Worm (Caenorhabditis elegans): ENCODE measurements around the gene Y111B2A.1.

The Y111B2A.1 gene

ce11 chrIII:12491984-12492383 is 3.5 kb downstream of the Y111B2A.1 start, which contains the start of gene Y49E10.25:
Y49E10.25 (minus strand) TSS chrIII:12492084.
- no peak for TF ChIP-seq nhr-21 (tag; optimal IDR thresholded peaks at IDR 0.05)
- no peak for TF ChIP-seq F13H6.1 (tag; optimal IDR thresholded peaks at IDR 0.05)
- TF ChIP-seq gmeb-1 (tag; optimal IDR thresholded peaks at IDR 0.05): no peak
- TF ChIP-seq nhr-77 (tag; optimal IDR thresholded peaks at IDR 0.05): no peak
- no peak for TF ChIP-seq elt-3 (tag; optimal IDR thresholded peaks at IDR 0.05)
- no peak for TF ChIP-seq nhr-11 (tag; optimal IDR thresholded peaks at IDR 0.05)
- TF ChIP-seq nhr-10 (tag; optimal IDR thresholded peaks at IDR 0.05): no peak
- no peak for TF ChIP-seq nhr-237 (tag; optimal IDR thresholded peaks at IDR 0.05)
- TF ChIP-seq blmp-1 (tag; optimal IDR thresholded peaks at IDR 0.05; ENCODE audit: insufficient read depth): no peak
- TF ChIP-seq nhr-129 (tag; optimal IDR thresholded peaks at IDR 0.05): no peak

- TF ChIP-seq mab-5 (tag; optimal IDR thresholded peaks at IDR 0.05): no peak
- no peak for TF ChIP-seq peb-1 (tag; optimal IDR thresholded peaks at IDR 0.05)
- no peak for TF ChIP-seq nhr-12 (tag; optimal IDR thresholded peaks at IDR 0.05)
- no peak for TF ChIP-seq fos-1 (tag; optimal IDR thresholded peaks at IDR 0.05)
- no peak for TF ChIP-seq egl-27 (tag; optimal IDR thresholded peaks at IDR 0.05)
- TF ChIP-seq blmp-1 (tag; optimal IDR thresholded peaks at IDR 0.05; ENCODE audit: insufficient read depth): no peak
Measured at ce11 chrIII:12484432-12484831, 11.0 kb downstream of the Y111B2A.1 start, which contains the start of gene arrd-16. arrd-16 (plus strand) TSS chrIII:12484732.

ce11 chrIII:12472497-12472896 is 22.9 kb downstream of the Y111B2A.1 start, which contains the start of gene cccp-1:
cccp-1 (plus strand) TSS chrIII:12472873.
- peak; percentile 67 for TF ChIP-seq C34F6.9 (tag; optimal IDR thresholded peaks at IDR 0.05)
- TF ChIP-seq ceh-16 (tag; optimal IDR thresholded peaks at IDR 0.05): no peak
- TF ChIP-seq nhr-11 (tag; optimal IDR thresholded peaks at IDR 0.05): no peak
- no peak for TF ChIP-seq lin-13 (GFP tag; optimal IDR thresholded peaks at IDR 0.05)
- TF ChIP-seq sma-9 (GFP tag; optimal IDR thresholded peaks at IDR 0.05): no peak
- no peak for TF ChIP-seq sma-9 (tag; optimal IDR thresholded peaks at IDR 0.05)
- TF ChIP-seq ceh-82 (tag; optimal IDR thresholded peaks at IDR 0.05): no peak
- TF ChIP-seq skn-1 (tag; optimal IDR thresholded peaks at IDR 0.05): no peak
- TF ChIP-seq blmp-1 (tag; optimal IDR thresholded peaks at IDR 0.05; ENCODE audit: insufficient read depth): no peak
- TF ChIP-seq crh-2 (tag; optimal IDR thresholded peaks at IDR 0.05): peak; percentile 48
- no peak for TF ChIP-seq alr-1 (tag; optimal IDR thresholded peaks at IDR 0.05)
- peak; percentile 12 for TF ChIP-seq lin-11 (tag; optimal IDR thresholded peaks at IDR 0.05)
- TF ChIP-seq peb-1 (tag; optimal IDR thresholded peaks at IDR 0.05): no peak
- TF ChIP-seq nhr-23 (tag; optimal IDR thresholded peaks at IDR 0.05): no peak
- TF ChIP-seq unc-62 (GFP tag; optimal IDR thresholded peaks at IDR 0.05): no peak
- TF ChIP-seq ztf-11 (tag; optimal IDR thresholded peaks at IDR 0.05): no peak
- TF ChIP-seq nhr-6 (tag; optimal IDR thresholded peaks at IDR 0.05): no peak
- TF ChIP-seq egl-27 (tag; optimal IDR thresholded peaks at IDR 0.05): no peak
- no peak for TF ChIP-seq nhr-21 (tag; optimal IDR thresholded peaks at IDR 0.05)
- peak in 1 of 2 experiments; percentile 54 for TF ChIP-seq mdl-1 (tag; optimal IDR thresholded peaks at IDR 0.05)
- TF ChIP-seq ama-1 (optimal IDR thresholded peaks at IDR 0.05): no peak
- TF ChIP-seq aly-2 (tag; optimal IDR thresholded peaks at IDR 0.05): no peak
- no peak for TF ChIP-seq nhr-25 (tag; optimal IDR thresholded peaks at IDR 0.05)
- TF ChIP-seq gmeb-1 (tag; optimal IDR thresholded peaks at IDR 0.05): no peak
- no peak for TF ChIP-seq sem-4 (tag; optimal IDR thresholded peaks at IDR 0.05)
- TF ChIP-seq zag-1 (tag; optimal IDR thresholded peaks at IDR 0.05): peak; percentile 48
- peak; percentile 2 for TF ChIP-seq mab-5 (tag; optimal IDR thresholded peaks at IDR 0.05)
- no peak for TF ChIP-seq sma-3 (GFP tag; optimal IDR thresholded peaks at IDR 0.05)
- no peak for TF ChIP-seq mbf-1 (tag; optimal IDR thresholded peaks at IDR 0.05)
- no peak for TF ChIP-seq Y55F3AM.14 (GFP tag; optimal IDR thresholded peaks at IDR 0.05)
- no peak for TF ChIP-seq ztf-4 (tag; optimal IDR thresholded peaks at IDR 0.05)
- TF ChIP-seq nhr-129 (tag; optimal IDR thresholded peaks at IDR 0.05): peak; percentile 33
- TF ChIP-seq lsy-2 (tag; optimal IDR thresholded peaks at IDR 0.05): peak in 1 of 2 experiments; percentile 53
- TF ChIP-seq fos-1 (tag; optimal IDR thresholded peaks at IDR 0.05): peak; percentile 13
- no peak for TF ChIP-seq snpc-4 (tag; optimal IDR thresholded peaks at IDR 0.05)
- TF ChIP-seq nhr-77 (tag; optimal IDR thresholded peaks at IDR 0.05): no peak
- TF ChIP-seq nhr-12 (tag; optimal IDR thresholded peaks at IDR 0.05): no peak
- TF ChIP-seq unc-55 (GFP tag; optimal IDR thresholded peaks at IDR 0.05): peak; percentile 75
- TF ChIP-seq elt-1 (tag; optimal IDR thresholded peaks at IDR 0.05): no peak
- TF ChIP-seq nhr-10 (tag; optimal IDR thresholded peaks at IDR 0.05): no peak
- TF ChIP-seq unc-39 (tag; optimal IDR thresholded peaks at IDR 0.05): no peak
- TF ChIP-seq dmd-4 (tag; optimal IDR thresholded peaks at IDR 0.05): no peak
- no peak for TF ChIP-seq nhr-237 (tag; optimal IDR thresholded peaks at IDR 0.05)
- TF ChIP-seq ztf-1 (GFP tag; conservative IDR thresholded peaks at IDR 0.05): no peak
- no peak for TF ChIP-seq lin-39 (tag; optimal IDR thresholded peaks at IDR 0.05)
- TF ChIP-seq ZK546.5 (tag; optimal IDR thresholded peaks at IDR 0.05): no peak
- TF ChIP-seq elt-3 (tag; optimal IDR thresholded peaks at IDR 0.05): no peak
- TF ChIP-seq F13H6.1 (tag; optimal IDR thresholded peaks at IDR 0.05): no peak
- TF ChIP-seq R02D3.7 (tag; optimal IDR thresholded peaks at IDR 0.05): no peak

Data from whole organism, L2 larva.